Fruit fly (Drosophila melanogaster) whole organism, embryonic: ENCODE results near the gene wisp.

Source experiments
- BEAF-32 ChIP-seq: fragments of 200-800 bp; sonication (Bioruptor generic); optimal IDR thresholded peaks from 3 replicates; lab custom pipeline; 2017; ENCODE audit warnings: missing biosample characterization, missing genetic modification characterization, mild to moderate bottlenecking, moderate library complexity, missing genetic modification reagents
- Bteb2 ChIP-seq: fragments of 200-800 bp; sonication (Bioruptor generic); optimal IDR thresholded peaks from 2 replicates; lab custom pipeline; 2016; ENCODE audit warnings: missing biosample characterization, missing genetic modification characterization
- CG10274 ChIP-seq: fragments of 200-800 bp; sonication (Bioruptor generic); optimal IDR thresholded peaks from 3 replicates; lab custom pipeline; 2017; ENCODE audit warnings: missing biosample characterization, mild to moderate bottlenecking, missing genetic modification characterization
- CG14014 ChIP-seq: fragments of 200-800 bp; sonication (Bioruptor generic); IDR thresholded peaks from 2 replicates; pipeline ENCODE4 v1.3.6; 2022; ENCODE audit warnings: missing biosample characterization, missing genetic modification characterization
- CG1529 ChIP-seq: fragments of 200-800 bp; sonication (Bioruptor generic); optimal IDR thresholded peaks from 3 replicates; lab custom pipeline; 2018; ENCODE audit warnings: missing biosample characterization, missing genetic modification characterization
- CG17612 ChIP-seq: fragments of 200-800 bp; sonication (Bioruptor generic); IDR thresholded peaks from 2 replicates; pipeline ENCODE4 v1.3.6; 2022; ENCODE audit warnings: missing biosample characterization, missing genetic modification characterization
- CG2120 ChIP-seq: fragments of 200-800 bp; sonication (Bioruptor generic); optimal IDR thresholded peaks from 3 replicates; lab custom pipeline; 2016; ENCODE audit warnings: missing biosample characterization, missing genetic modification characterization
- CG3407 ChIP-seq: fragments of 200-800 bp; sonication (Bioruptor generic); optimal IDR thresholded peaks from 2 replicates; lab custom pipeline; 2018; ENCODE audit warnings: missing biosample characterization, mild to moderate bottlenecking, missing genetic modification characterization
- CG3726 ChIP-seq: fragments of 200-800 bp; sonication (Bioruptor generic); IDR thresholded peaks from 3 replicates; pipeline ENCODE4, ENCODE4 v1.3.6; 2022; ENCODE audit warnings: missing biosample characterization, missing genetic modification characterization
- CG4328 ChIP-seq: fragments of 200-800 bp; sonication (Bioruptor generic); optimal IDR thresholded peaks from 3 replicates; lab custom pipeline; 2017; ENCODE audit warnings: missing biosample characterization, missing genetic modification reagents, missing genetic modification characterization
- CG4360 ChIP-seq: fragments of 200-800 bp; sonication (Bioruptor generic); IDR thresholded peaks from 2 replicates; pipeline ENCODE4 v1.3.6; 2022; ENCODE audit warnings: missing biosample characterization, missing genetic modification characterization
- CG4424 ChIP-seq: fragments of 200-800 bp; sonication (Bioruptor generic); optimal IDR thresholded peaks from 3 replicates; lab custom pipeline; 2016; ENCODE audit warnings: missing biosample characterization, missing genetic modification characterization
- CG5180 ChIP-seq: fragments of 200-800 bp; sonication (Bioruptor generic); optimal IDR thresholded peaks from 3 replicates; lab custom pipeline; 2017; ENCODE audit warnings: missing biosample characterization, missing genetic modification characterization, mild to moderate bottlenecking, moderate library complexity, missing genetic modification reagents
- CG7556 ChIP-seq: fragments of 200-800 bp; sonication (Bioruptor generic); optimal IDR thresholded peaks from 2 replicates; lab custom pipeline; 2017; ENCODE audit warnings: missing biosample characterization, mild to moderate bottlenecking, missing genetic modification characterization
- CG7963 ChIP-seq: fragments of 200-800 bp; sonication (Bioruptor generic); IDR thresholded peaks from 3 replicates; pipeline ENCODE4 v1.3.6; 2022; ENCODE audit warnings: missing biosample characterization, missing genetic modification characterization; ENCODE audit not compliant: partially characterized antibody
- CG8089 ChIP-seq: fragments of 200-800 bp; sonication (Bioruptor generic); optimal IDR thresholded peaks from 3 replicates; lab custom pipeline; 2016; ENCODE audit warnings: missing biosample characterization, missing genetic modification characterization
- CHES-1-like ChIP-seq: fragments of 200-800 bp; sonication (Bioruptor generic); optimal IDR thresholded peaks from 2 replicates; lab custom pipeline; 2016; ENCODE audit warnings: missing biosample characterization, missing genetic modification characterization
- D19B ChIP-seq: fragments of 200-800 bp; sonication (Bioruptor generic); optimal IDR thresholded peaks from 2 replicates; lab custom pipeline; 2017; ENCODE audit warnings: missing biosample characterization, mild to moderate bottlenecking, missing genetic modification characterization
- Elba2 ChIP-seq: fragments of 200-800 bp; sonication (Bioruptor generic); optimal IDR thresholded peaks from 3 replicates; lab custom pipeline; 2016; ENCODE audit warnings: missing biosample characterization, missing genetic modification characterization
- Fer3 ChIP-seq: fragments of 200-800 bp; sonication (Bioruptor generic); optimal IDR thresholded peaks from 2 replicates; lab custom pipeline; 2018; ENCODE audit warnings: missing biosample characterization, mild to moderate bottlenecking, missing genetic modification characterization, moderate library complexity
- Gsc ChIP-seq: fragments of 200-800 bp; sonication (Bioruptor generic); IDR thresholded peaks from 2 replicates; pipeline ENCODE4 v1.3.6; 2022; ENCODE audit warnings: missing biosample characterization, missing genetic modification characterization
- H15 ChIP-seq: fragments of 200-800 bp; sonication (Bioruptor generic); IDR thresholded peaks from 3 replicates; pipeline ENCODE4 v1.3.6; 2022; ENCODE audit warnings: missing biosample characterization, missing genetic modification characterization
- H2.0 ChIP-seq: fragments of 200-800 bp; sonication (Bioruptor generic); IDR thresholded peaks from 2 replicates; pipeline ENCODE4 v1.3.6; 2022; ENCODE audit warnings: missing biosample characterization, missing genetic modification characterization
- MBD-R2 ChIP-seq: fragments of 200-800 bp; sonication (Bioruptor generic); IDR thresholded peaks from 2 replicates; pipeline ENCODE4 v1.3.6; 2022; ENCODE audit warnings: missing biosample characterization, missing genetic modification characterization
- Myb ChIP-seq: fragments of 200-800 bp; sonication (Bioruptor generic); optimal IDR thresholded peaks from 2 replicates; lab custom pipeline; 2016; ENCODE audit warnings: missing biosample characterization, missing genetic modification characterization
- Oaz ChIP-seq: fragments of 200-800 bp; sonication (Bioruptor generic); IDR thresholded peaks from 2 replicates; pipeline ENCODE4 v1.3.6; 2022; ENCODE audit warnings: missing biosample characterization, missing genetic modification characterization
- Ptx1 ChIP-seq: fragments of 200-800 bp; sonication (Bioruptor generic); IDR thresholded peaks from 2 replicates; pipeline ENCODE4 v1.3.6; 2022; ENCODE audit warnings: missing biosample characterization, missing genetic modification characterization
- Sox102F ChIP-seq: fragments of 200-800 bp; sonication (Bioruptor generic); optimal IDR thresholded peaks from 2 replicates; lab custom pipeline; 2018; ENCODE audit warnings: missing biosample characterization, mild to moderate bottlenecking, missing genetic modification characterization, moderate library complexity
- Sry-β ChIP-seq: fragments of 200-800 bp; sonication (Bioruptor generic); optimal IDR thresholded peaks from 2 replicates; lab custom pipeline; 2018; ENCODE audit warnings: missing biosample characterization, mild to moderate bottlenecking, missing genetic modification characterization, moderate library complexity
- Stat92E ChIP-seq, 3 experiments: fragments of >200 bp in 2 of 3; fragments of 200-800 bp in 1 of 3; sonication (Bioruptor generic) in 1 of 3; optimal IDR thresholded peaks; 2 replicates each; lab custom pipeline; 2017 to 2019; ENCODE audit warnings: missing biosample characterization in 3 of 3, missing genetic modification characterization in 3 of 3, mild to moderate bottlenecking in 1 of 3, moderate library complexity in 1 of 3
- Taf1 ChIP-seq: fragments of 200-800 bp; sonication (Bioruptor generic); IDR thresholded peaks from 2 replicates; pipeline ENCODE4 v1.3.6; 2022; ENCODE audit warnings: missing biosample characterization, missing genetic modification characterization
- Tbp ChIP-seq: fragments of >200 bp; optimal IDR thresholded peaks from 2 replicates; lab custom pipeline; 2018; ENCODE audit warnings: missing biosample characterization, missing genetic modification characterization
- Usf ChIP-seq: fragments of 200-800 bp; sonication (Bioruptor generic); optimal IDR thresholded peaks from 2 replicates; lab custom pipeline; 2017; ENCODE audit warnings: missing genotype, missing biosample characterization, missing genetic modification characterization
- Vsx1 ChIP-seq: fragments of 200-800 bp; sonication (Bioruptor generic); optimal IDR thresholded peaks from 2 replicates; lab custom pipeline; 2017; ENCODE audit warnings: missing biosample characterization, mild to moderate bottlenecking, missing genetic modification characterization, missing genetic modification reagents
- Xrp1 ChIP-seq: fragments of 200-800 bp; sonication (Bioruptor generic); IDR thresholded peaks from 2 replicates; pipeline ENCODE4 v1.3.6; 2022; ENCODE audit warnings: missing biosample characterization, missing genetic modification characterization
- aop ChIP-seq: fragments of 200-800 bp; sonication (Bioruptor generic); IDR thresholded peaks from 2 replicates; pipeline ENCODE4 v1.3.6; 2022; ENCODE audit warnings: missing biosample characterization, missing genetic modification characterization
- cad ChIP-seq: fragments of >200 bp; optimal IDR thresholded peaks from 2 replicates; lab custom pipeline; 2017; ENCODE audit warnings: missing biosample characterization, missing genetic modification characterization
- croc ChIP-seq: fragments of 200-800 bp; sonication (Bioruptor generic); conservative IDR thresholded peaks from 3 replicates; pipeline ENCODE4 v1.3.6; 2022; ENCODE audit warnings: missing biosample characterization, missing genetic modification characterization
- fd3F ChIP-seq: fragments of 200-800 bp; sonication (Bioruptor generic); optimal IDR thresholded peaks from 2 replicates; lab custom pipeline; 2018; ENCODE audit warnings: missing biosample characterization, mild to moderate bottlenecking, missing genetic modification characterization, moderate library complexity
- fd96Cb ChIP-seq: fragments of 200-800 bp; sonication (Bioruptor generic); optimal IDR thresholded peaks from 2 replicates; lab custom pipeline; 2018; ENCODE audit warnings: missing biosample characterization, mild to moderate bottlenecking, missing genetic modification characterization, moderate library complexity
- gem ChIP-seq: fragments of 200-800 bp; sonication (Bioruptor generic); optimal IDR thresholded peaks from 2 replicates; lab custom pipeline; 2019; ENCODE audit warnings: missing biosample characterization, mild to moderate bottlenecking, missing genetic modification characterization, moderate library complexity
- jing ChIP-seq: fragments of 200-800 bp; sonication (Bioruptor generic); optimal IDR thresholded peaks from 2 replicates; lab custom pipeline; 2018; ENCODE audit warnings: missing biosample characterization, mild to moderate bottlenecking, missing genetic modification characterization
- lmd ChIP-seq: fragments of 200-800 bp; sonication (Bioruptor generic); IDR thresholded peaks from 2 replicates; pipeline ENCODE4 v1.3.6; 2022; ENCODE audit warnings: missing biosample characterization, missing genetic modification characterization
- oc ChIP-seq: fragments of 200-800 bp; sonication (Bioruptor generic); optimal IDR thresholded peaks from 2 replicates; lab custom pipeline; 2018; ENCODE audit warnings: missing biosample characterization, mild to moderate bottlenecking, missing genetic modification characterization, moderate library complexity
- row ChIP-seq: fragments of 200-800 bp; sonication (Bioruptor generic); IDR thresholded peaks from 3 replicates; pipeline ENCODE4 v1.3.6; 2022; ENCODE audit warnings: missing biosample characterization, missing genetic modification characterization
- slbo ChIP-seq: fragments of 200-800 bp; sonication (Bioruptor generic); IDR thresholded peaks from 2 replicates; pipeline ENCODE4 v1.3.6; 2022; ENCODE audit warnings: missing biosample characterization, missing genetic modification characterization
- so ChIP-seq: fragments of 200-800 bp; sonication (Bioruptor generic); IDR thresholded peaks from 3 replicates; pipeline ENCODE4 v1.3.6; 2022; ENCODE audit warnings: missing biosample characterization, missing genetic modification characterization
- sr ChIP-seq: fragments of 200-800 bp; sonication (Bioruptor generic); IDR thresholded peaks from 3 replicates; pipeline ENCODE4 v1.3.6; 2022; ENCODE audit warnings: missing biosample characterization, missing genetic modification characterization
- zfh2 ChIP-seq: fragments of 200-800 bp; sonication (Bioruptor generic); optimal IDR thresholded peaks from 2 replicates; lab custom pipeline; 2016; ENCODE audit warnings: missing biosample characterization, missing genetic modification characterization

Gene wisp

dm6 chrX:11857522-11858438, 36.0 kb upstream of the wisp start (continued):
- TF ChIP-seq croc (GFP tag; lab: Robert Waterston, UW) (peak; percentile 70; the same call in 2 of the 3 replicates), Bteb2 (GFP tag; lab: Kevin White, UChicago) (peak; percentile 11), CG3726 (GFP tag; lab: Robert Waterston, UW) (0 out of 3 replicates have a peak, but pooled peaks have one; percentile 49), Gsc (GFP tag; lab: Robert Waterston, UW) (no peak; the same call in 1 of the 2 replicates), CG17612 (GFP tag; lab: Robert Waterston, UW) (peak; percentile 25; the same call in 1 of the 2 replicates), sr (GFP tag; lab: Robert Waterston, UW) (peak; percentile 68; the same call in 2 of the 3 replicates), Vsx1 (GFP tag; lab: Kevin White, UChicago) (peak; percentile 47), CG7963 (GFP tag; lab: Robert Waterston, UW) (no peak), CG7556 (GFP tag; lab: Kevin White, UChicago) (peak; percentile 58), jing (peak; percentile 58), Fer3 (tag; lab: Kevin White, UChicago) (peak; percentile 66), Xrp1 (GFP tag; lab: Robert Waterston, UW) (peak; percentile 91), oc (tag; lab: Kevin White, UChicago) (peak; percentile 66), CG4360 (GFP tag; lab: Robert Waterston, UW) (peak; percentile 45), MBD-R2 (GFP tag; lab: Robert Waterston, UW) (no peak), CG5180 (GFP tag; lab: Kevin White, UChicago) (peak; percentile 37), CG3407 (GFP tag; lab: Kevin White, UChicago) (peak; percentile 59), aop (GFP tag; lab: Robert Waterston, UW) (0 out of 2 replicates have a peak, but pooled peaks have one; percentile 44), H15 (GFP tag; lab: Robert Waterston, UW) (peak; percentile 83), fd96Cb (tag; lab: Kevin White, UChicago) (peak; percentile 63), BEAF-32 (no peak), Myb (no peak), Stat92E (GFP tag; optimal IDR thresholded peaks at IDR 0.05; lab: Kevin White, UChicago) (no peak), Elba2 (GFP tag; lab: Kevin White, UChicago) (no peak), CG14014 (GFP tag; lab: Robert Waterston, UW) (peak; percentile 88), row (GFP tag; lab: Robert Waterston, UW) (peak; percentile 79), Sox102F (GFP tag; lab: Kevin White, UChicago) (peak; percentile 84), so (GFP tag; lab: Robert Waterston, UW) (peak; percentile 78), CG2120 (GFP tag; lab: Kevin White, UChicago) (peak; percentile 49), cad (GFP tag; lab: Kevin White, UChicago) (no peak), gem (tag; lab: Kevin White, UChicago) (peak; percentile 85), CG1529 (GFP tag; lab: Kevin White, UChicago) (peak; percentile 65), CG4328 (GFP tag; lab: Kevin White, UChicago) (no peak), CG10274 (GFP tag; lab: Kevin White, UChicago) (peak; percentile 31), CG4424 (GFP tag; lab: Kevin White, UChicago) (peak; percentile 68), Taf1 (no peak; the same call in 1 of the 2 replicates), Ptx1 (GFP tag; lab: Robert Waterston, UW) (peak; percentile 89), Tbp (GFP tag; lab: Kevin White, UChicago) (no peak), zfh2 (GFP tag; lab: Kevin White, UChicago) (peak; percentile 14), H2.0 (peak; percentile 69), D19B (no peak), Usf (peak; percentile 69), lmd (GFP tag; lab: Robert Waterston, UW) (peak; percentile 74), CHES-1-like (no peak), Oaz (peak; percentile 70), Sry-β (no peak), fd3F (GFP tag; lab: Kevin White, UChicago) (peak; percentile 23), CG8089 (GFP tag; lab: Kevin White, UChicago) (peak; percentile 26), slbo (peak; percentile 63)
